Fruit fly (Drosophila melanogaster) Kc167 (cell line): ENCODE measurements around the gene CG32793.

ENCODE experiments used
- Myc ChIP-seq: fragments of >200 bp; optimal IDR thresholded peaks from 2 replicates; lab custom pipeline; 2017; ENCODE audit warnings: missing external identifiers
- Sin3A ChIP-seq: fragments of >200 bp; optimal IDR thresholded peaks from 2 replicates; lab custom pipeline; 2018; ENCODE audit warnings: missing external identifiers
- h ChIP-seq: fragments of >200 bp; optimal IDR thresholded peaks from 3 replicates; lab custom pipeline; 2018; ENCODE audit warnings: missing external identifiers
- insv ChIP-seq: fragments of >200 bp; optimal IDR thresholded peaks from 3 replicates; lab custom pipeline; 2018; ENCODE audit warnings: missing external identifiers
- psq ChIP-seq: fragments of >200 bp; optimal IDR thresholded peaks from 2 replicates; lab custom pipeline; 2017; ENCODE audit warnings: missing external identifiers
- ttk ChIP-seq: sonication (Bioruptor generic); optimal IDR thresholded peaks from 2 replicates; lab custom pipeline; 2017; ENCODE audit warnings: missing external identifiers

DNA sequence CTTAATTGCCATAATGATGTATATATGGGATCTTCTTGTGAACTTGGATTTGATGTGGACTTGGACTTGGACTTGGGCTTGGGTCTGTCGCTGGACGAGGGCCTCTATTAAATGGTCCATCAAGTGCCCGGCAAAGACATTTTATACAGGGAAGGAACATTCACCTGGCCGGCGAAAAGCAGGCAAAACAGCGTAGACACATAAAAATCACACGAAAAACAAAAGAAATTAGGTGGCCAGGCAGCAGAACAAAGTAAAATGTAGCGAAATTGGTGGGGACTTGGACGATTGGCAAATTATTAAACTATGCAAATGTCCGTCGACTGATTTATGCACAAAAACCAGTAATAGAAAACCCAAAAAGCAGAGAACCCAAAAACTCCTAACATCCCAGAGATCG is 2.4 kb upstream of the CG32793 start, which contains the start of gene CG14424:
- TF ChIP-seq Sin3A (lab: Kevin White, UChicago) (no peak), psq (lab: Kevin White, UChicago) (no peak), ttk (no peak), h (lab: Kevin White, UChicago) (no peak), Myc (lab: Kevin White, UChicago) (no peak), insv (lab: Kevin White, UChicago) (no peak)
